Fruit fly (Drosophila melanogaster) whole organism, embryonic: ENCODE results near the gene CG32163.

Experiments
- Antp ChIP-seq: fragments of 200-800 bp; sonication (Bioruptor generic); optimal IDR thresholded peaks from 3 replicates; lab custom pipeline; 2016; ENCODE audit warnings: missing biosample characterization, missing genetic modification characterization
- CG10565 ChIP-seq: fragments of 200-800 bp; sonication (Bioruptor generic); optimal IDR thresholded peaks from 3 replicates; lab custom pipeline; 2016; ENCODE audit warnings: missing biosample characterization, mild to moderate bottlenecking, missing genetic modification characterization
- CG12104 ChIP-seq: fragments of 200-800 bp; sonication (Bioruptor generic); optimal IDR thresholded peaks from 3 replicates; lab custom pipeline; 2016; ENCODE audit warnings: missing biosample characterization, missing genetic modification characterization
- CG13894 ChIP-seq: fragments of 200-800 bp; sonication (Bioruptor generic); optimal IDR thresholded peaks from 3 replicates; lab custom pipeline; 2018; ENCODE audit warnings: missing biosample characterization, mild to moderate bottlenecking, missing genetic modification characterization, moderate library complexity
- CG15073 ChIP-seq: fragments of 200-800 bp; sonication (Bioruptor generic); optimal IDR thresholded peaks from 2 replicates; lab custom pipeline; 2016; ENCODE audit warnings: missing biosample characterization, missing genetic modification characterization
- CG1647 ChIP-seq: fragments of 200-800 bp; sonication (Bioruptor generic); optimal IDR thresholded peaks from 3 replicates; lab custom pipeline; 2016; ENCODE audit warnings: missing biosample characterization, missing genetic modification characterization
- CG17328 ChIP-seq: fragments of 200-800 bp; sonication (Bioruptor generic); IDR thresholded peaks from 2 replicates; pipeline ENCODE4 v1.3.6; 2022; ENCODE audit warnings: missing biosample characterization, missing genetic modification characterization
- CG17385 ChIP-seq: fragments of 200-800 bp; sonication (Bioruptor generic); optimal IDR thresholded peaks from 3 replicates; lab custom pipeline; 2018; ENCODE audit warnings: missing biosample characterization, mild to moderate bottlenecking, missing genetic modification characterization
- CG17802 ChIP-seq: fragments of 200-800 bp; sonication (Bioruptor generic); optimal IDR thresholded peaks from 2 replicates; lab custom pipeline; 2018; ENCODE audit warnings: missing biosample characterization, mild to moderate bottlenecking, missing genetic modification characterization, moderate library complexity
- CG2712 ChIP-seq: fragments of 200-800 bp; optimal IDR thresholded peaks from 3 replicates; lab custom pipeline; 2019; ENCODE audit warnings: missing biosample characterization, mild to moderate bottlenecking, missing genetic modification characterization, moderate library complexity
- CG31441 ChIP-seq: fragments of 200-800 bp; sonication (Bioruptor generic); IDR thresholded peaks from 2 replicates; pipeline ENCODE4 v1.3.6; 2022; ENCODE audit warnings: missing biosample characterization, missing genetic modification characterization
- CG4360 ChIP-seq: fragments of 200-800 bp; sonication (Bioruptor generic); IDR thresholded peaks from 2 replicates; pipeline ENCODE4 v1.3.6; 2022; ENCODE audit warnings: missing biosample characterization, missing genetic modification characterization
- CG4424 ChIP-seq: fragments of 200-800 bp; sonication (Bioruptor generic); optimal IDR thresholded peaks from 3 replicates; lab custom pipeline; 2016; ENCODE audit warnings: missing biosample characterization, missing genetic modification characterization
- CG4730 ChIP-seq: fragments of 200-800 bp; sonication (Bioruptor generic); IDR thresholded peaks from 2 replicates; pipeline ENCODE4 v1.3.6; 2022; ENCODE audit warnings: missing biosample characterization, missing genetic modification characterization
- CG7357 ChIP-seq: fragments of 200-800 bp; sonication (Bioruptor generic); IDR thresholded peaks from 3 replicates; pipeline ENCODE4 v1.3.6; 2022; ENCODE audit warnings: missing biosample characterization, missing genetic modification characterization
- CG7928 ChIP-seq: fragments of 200-800 bp; sonication (Bioruptor generic); optimal IDR thresholded peaks from 2 replicates; lab custom pipeline; 2017; ENCODE audit warnings: missing biosample characterization, mild to moderate bottlenecking, missing genetic modification characterization
- CG7987 ChIP-seq: fragments of 200-800 bp; sonication (Bioruptor generic); optimal IDR thresholded peaks from 2 replicates; lab custom pipeline; 2018; ENCODE audit warnings: missing biosample characterization, mild to moderate bottlenecking, missing genetic modification characterization, moderate library complexity
- CG8089 ChIP-seq: fragments of 200-800 bp; sonication (Bioruptor generic); optimal IDR thresholded peaks from 3 replicates; lab custom pipeline; 2016; ENCODE audit warnings: missing biosample characterization, missing genetic modification characterization
- CG8281 ChIP-seq: fragments of 200-800 bp; sonication (Bioruptor generic); optimal IDR thresholded peaks from 2 replicates; lab custom pipeline; 2018; ENCODE audit warnings: missing biosample characterization, mild to moderate bottlenecking, missing genetic modification characterization, moderate library complexity
- CoRest ChIP-seq: fragments of 200-800 bp; sonication (Bioruptor generic); optimal IDR thresholded peaks from 3 replicates; lab custom pipeline; 2018; ENCODE audit warnings: missing biosample characterization, mild to moderate bottlenecking, missing genetic modification characterization, moderate library complexity
- Dfd ChIP-seq, 2 experiments: fragments of >200 bp; optimal IDR thresholded peaks; 2 replicates each; lab custom pipeline; 2017; ENCODE audit warnings: missing biosample characterization in 2 of 2, missing genetic modification characterization in 2 of 2
- E2f2 ChIP-seq: fragments of 200-800 bp; sonication (Bioruptor generic); IDR thresholded peaks from 2 replicates; pipeline ENCODE4 v1.3.6; 2022; ENCODE audit warnings: missing biosample characterization, missing genetic modification characterization
- Elba2 ChIP-seq: fragments of 200-800 bp; sonication (Bioruptor generic); optimal IDR thresholded peaks from 3 replicates; lab custom pipeline; 2016; ENCODE audit warnings: missing biosample characterization, missing genetic modification characterization
- Fer2 ChIP-seq: fragments of 200-800 bp; sonication (Bioruptor generic); optimal IDR thresholded peaks from 2 replicates; lab custom pipeline; 2018; ENCODE audit warnings: missing biosample characterization, mild to moderate bottlenecking, missing genetic modification characterization, moderate library complexity
- Gug ChIP-seq: fragments of 200-800 bp; sonication (Bioruptor generic); IDR thresholded peaks from 4 replicates; pipeline ENCODE4 v1.3.6; 2022; ENCODE audit warnings: missing biosample characterization, missing genetic modification characterization
- HHEX ChIP-seq: fragments of 200-800 bp; sonication (Bioruptor generic); optimal IDR thresholded peaks from 3 replicates; lab custom pipeline; 2017; ENCODE audit warnings: missing biosample characterization, mild to moderate bottlenecking, missing genetic modification characterization, missing genetic modification reagents
- HLHmδ ChIP-seq: fragments of 200-800 bp; sonication (Bioruptor generic); optimal IDR thresholded peaks from 2 replicates; lab custom pipeline; 2018; ENCODE audit warnings: missing biosample characterization, mild to moderate bottlenecking, missing genetic modification characterization, moderate library complexity
- Hr51 ChIP-seq, 2 experiments: fragments of 200-800 bp; sonication (Bioruptor generic); optimal IDR thresholded peaks; 2 replicates in 1 of 2; 3 replicates in 1 of 2; lab custom pipeline; 2016 to 2018; ENCODE audit warnings: missing biosample characterization in 2 of 2, missing genetic modification characterization in 2 of 2, mild to moderate bottlenecking in 1 of 2, moderate library complexity in 1 of 2
- Hr78 ChIP-seq, 2 experiments: fragments of 200-800 bp in 1 of 2; fragments of >200 bp in 1 of 2; sonication (Bioruptor generic) in 1 of 2; optimal IDR thresholded peaks; 2 replicates each; lab custom pipeline; 2017 to 2019; ENCODE audit warnings: missing biosample characterization in 2 of 2, missing genetic modification characterization in 2 of 2, mild to moderate bottlenecking in 1 of 2, moderate library complexity in 1 of 2
- Neu2 ChIP-seq: fragments of 200-800 bp; sonication (Bioruptor generic); optimal IDR thresholded peaks from 3 replicates; lab custom pipeline; 2016; ENCODE audit warnings: missing biosample characterization, missing genetic modification characterization, borderline replicate concordance
- Nf-YB ChIP-seq: fragments of 200-800 bp; sonication (Bioruptor generic); optimal IDR thresholded peaks from 3 replicates; lab custom pipeline; 2019; ENCODE audit warnings: missing biosample characterization, mild to moderate bottlenecking, missing genetic modification characterization, moderate library complexity
- YL-1 ChIP-seq: fragments of 200-800 bp; sonication (Bioruptor generic); optimal IDR thresholded peaks from 3 replicates; lab custom pipeline; 2017; ENCODE audit warnings: missing biosample characterization, mild to moderate bottlenecking, missing genetic modification characterization
- amos ChIP-seq: fragments of 200-800 bp; sonication (Bioruptor generic); IDR thresholded peaks from 2 replicates; pipeline ENCODE4 v1.3.6; 2022; ENCODE audit warnings: missing biosample characterization, missing genetic modification characterization; ENCODE audit not compliant: partially characterized antibody
- ci ChIP-seq: fragments of 200-800 bp; sonication (Bioruptor generic); IDR thresholded peaks from 3 replicates; pipeline ENCODE4 v1.3.6; 2022; ENCODE audit warnings: missing biosample characterization, missing genetic modification characterization
- dmrt99B ChIP-seq: fragments of 200-800 bp; sonication (Bioruptor generic); optimal IDR thresholded peaks from 2 replicates; lab custom pipeline; 2018; ENCODE audit warnings: missing biosample characterization, mild to moderate bottlenecking, missing genetic modification characterization, moderate library complexity
- gce ChIP-seq: fragments of 200-800 bp; sonication (Bioruptor generic); IDR thresholded peaks from 3 replicates; pipeline ENCODE4 v1.3.6; 2022; ENCODE audit warnings: missing biosample characterization, missing genetic modification characterization
- gfzf ChIP-seq: fragments of 200-800 bp; sonication (Bioruptor generic); optimal IDR thresholded peaks from 2 replicates; lab custom pipeline; 2016; ENCODE audit warnings: missing biosample characterization, mild to moderate bottlenecking, missing genetic modification characterization, moderate library complexity
- gsb ChIP-seq: fragments of 200-800 bp; sonication (Bioruptor generic); IDR thresholded peaks from 2 replicates; pipeline ENCODE4 v1.3.6; 2022; ENCODE audit warnings: missing biosample characterization, missing genetic modification characterization
- ken ChIP-seq: fragments of 200-800 bp; sonication (Bioruptor generic); IDR thresholded peaks from 3 replicates; pipeline ENCODE4 v1.3.6; 2022; ENCODE audit warnings: missing biosample characterization, missing genetic modification characterization
- lbe ChIP-seq: fragments of 200-800 bp; sonication (Bioruptor generic); optimal IDR thresholded peaks from 2 replicates; lab custom pipeline; 2016; ENCODE audit warnings: missing biosample characterization, mild to moderate bottlenecking, missing genetic modification characterization
- nerfin-1 ChIP-seq: fragments of 200-800 bp; sonication (Bioruptor generic); optimal IDR thresholded peaks from 3 replicates; lab custom pipeline; 2019; ENCODE audit warnings: missing biosample characterization, mild to moderate bottlenecking, missing genetic modification characterization, moderate library complexity
- nerfin-2 ChIP-seq: fragments of 200-800 bp; sonication (Bioruptor generic); IDR thresholded peaks from 2 replicates; pipeline ENCODE4 v1.3.6; 2022; ENCODE audit warnings: missing biosample characterization, missing genetic modification characterization; ENCODE audit not compliant: partially characterized antibody
- nmo ChIP-seq: fragments of 200-800 bp; sonication (Bioruptor generic); optimal IDR thresholded peaks from 2 replicates; lab custom pipeline; 2018; ENCODE audit warnings: missing biosample characterization, mild to moderate bottlenecking, missing genetic modification characterization, moderate library complexity
- odd ChIP-seq: fragments of 200-800 bp; sonication (Bioruptor generic); optimal IDR thresholded peaks from 2 replicates; lab custom pipeline; 2017; ENCODE audit warnings: missing biosample characterization, mild to moderate bottlenecking, missing genetic modification characterization
- pfk ChIP-seq: fragments of 200-800 bp; sonication (Bioruptor generic); optimal IDR thresholded peaks from 2 replicates; lab custom pipeline; 2018; ENCODE audit warnings: missing biosample characterization, mild to moderate bottlenecking, missing genetic modification characterization, moderate library complexity
- tin ChIP-seq: fragments of 200-800 bp; sonication (Bioruptor generic); optimal IDR thresholded peaks from 3 replicates; lab custom pipeline; 2016; ENCODE audit warnings: missing biosample characterization, missing genetic modification characterization
- zen ChIP-seq: fragments of 200-800 bp; sonication (Bioruptor generic); optimal IDR thresholded peaks from 3 replicates; lab custom pipeline; 2018; ENCODE audit warnings: missing biosample characterization, mild to moderate bottlenecking, missing genetic modification characterization, moderate library complexity
- zfh1 ChIP-seq: fragments of 200-800 bp; sonication (Bioruptor generic); IDR thresholded peaks from 3 replicates; pipeline ENCODE4 v1.3.6; 2022; ENCODE audit warnings: missing biosample characterization, missing genetic modification characterization

The CG32163 gene

dm6 chr3L:16610201-16610600, 23.2 kb downstream of the CG32163 start, which contains the start of gene Prosbeta6 (continued):
- TF ChIP-seq E2f2 (GFP tag; lab: Robert Waterston, UW): peak; percentile 48
- TF ChIP-seq, all 482 proteins: peak for 43

dm6 chr3L:16612152-16612551, 25.2 kb downstream of the CG32163 start, which contains the start of gene CG4101:
Gene CG4101, plus strand, starts transcription at chr3L:16612486.
- TF ChIP-seq zfh1 (GFP tag; lab: Robert Waterston, UW): peak; percentile 76
- peak; percentile 53 for TF ChIP-seq CG7987 (GFP tag; lab: Kevin White, UChicago)
- TF ChIP-seq CG8281 (tag; lab: Kevin White, UChicago): peak; percentile 37
- no peak for TF ChIP-seq nerfin-2 (GFP tag; lab: Robert Waterston, UW)
- peak; percentile 39 for TF ChIP-seq Nf-YB (GFP tag; lab: Kevin White, UChicago)
- peak; percentile 88 for TF ChIP-seq nmo (GFP tag; lab: Kevin White, UChicago)
- peak; percentile 54 for TF ChIP-seq HHEX
- TF ChIP-seq dmrt99B (tag; lab: Kevin White, UChicago): peak; percentile 72
- peak; percentile 88 for TF ChIP-seq CG7928 (GFP tag; lab: Kevin White, UChicago)
- peak; percentile 55 for TF ChIP-seq CG1647 (GFP tag; lab: Kevin White, UChicago)
- peak; percentile 85 for TF ChIP-seq CoRest (tag; lab: Kevin White, UChicago)
- TF ChIP-seq lbe: peak; percentile 78
- TF ChIP-seq Hr51 (GFP tag; optimal IDR thresholded peaks at IDR 0.05; lab: Kevin White, UChicago): peak; percentile 76 to 78
- TF ChIP-seq CG13894 (tag; lab: Kevin White, UChicago): peak; percentile 90
- TF ChIP-seq gfzf (GFP tag; lab: Kevin White, UChicago): peak; percentile 72
- TF ChIP-seq CG31441: peak; percentile 65
- no peak for TF ChIP-seq Hr78 (GFP tag; optimal IDR thresholded peaks at IDR 0.05; lab: Kevin White, UChicago)
- peak; percentile 72 for TF ChIP-seq CG4424 (GFP tag; lab: Kevin White, UChicago)
- TF ChIP-seq CG15073 (GFP tag; lab: Kevin White, UChicago): no peak
- TF ChIP-seq ci (GFP tag; lab: Robert Waterston, UW): peak; percentile 82; the same call in 2 of the 3 replicates
- TF ChIP-seq Fer2 (tag; lab: Kevin White, UChicago): peak; percentile 65
- TF ChIP-seq gce (GFP tag; lab: Robert Waterston, UW): peak; percentile 43; the same call in 1 of the 3 replicates
- TF ChIP-seq YL-1 (GFP tag; lab: Kevin White, UChicago): peak; percentile 79
- peak; percentile 76 for TF ChIP-seq amos (GFP tag; lab: Robert Waterston, UW)
- TF ChIP-seq HLHmδ (GFP tag; lab: Kevin White, UChicago): no peak
- peak; percentile 76 for TF ChIP-seq tin
- TF ChIP-seq odd (GFP tag; lab: Kevin White, UChicago): peak; percentile 62
- peak; percentile 22 for TF ChIP-seq CG8089 (GFP tag; lab: Kevin White, UChicago)
- TF ChIP-seq Antp (GFP tag; lab: Kevin White, UChicago): peak; percentile 68
- TF ChIP-seq ken (GFP tag; lab: Robert Waterston, UW): peak; percentile 82
- TF ChIP-seq CG17328 (GFP tag; lab: Robert Waterston, UW): peak; percentile 69
- peak; percentile 73; the same call in 2 of the 4 replicates for TF ChIP-seq Gug (GFP tag; lab: Robert Waterston, UW)
- 0 out of 3 replicates have a peak, but pooled peaks have one; percentile 30 for TF ChIP-seq CG7357 (GFP tag; lab: Robert Waterston, UW)
- TF ChIP-seq CG4730 (GFP tag; lab: Robert Waterston, UW): peak; percentile 62
- no peak for TF ChIP-seq Dfd (GFP tag; optimal IDR thresholded peaks at IDR 0.05; lab: Kevin White, UChicago)
- TF ChIP-seq CG2712 (tag; lab: Kevin White, UChicago): peak; percentile 87
- peak; percentile 74 for TF ChIP-seq CG12104 (GFP tag; lab: Kevin White, UChicago)
- peak; percentile 50 for TF ChIP-seq CG17802 (tag; lab: Kevin White, UChicago)
- TF ChIP-seq Elba2 (GFP tag; lab: Kevin White, UChicago): peak; percentile 34
- no peak for TF ChIP-seq Neu2 (GFP tag; lab: Kevin White, UChicago)
- peak; percentile 62 for TF ChIP-seq CG17385 (GFP tag; lab: Kevin White, UChicago)
- peak; percentile 68 for TF ChIP-seq nerfin-1
- peak; percentile 71 for TF ChIP-seq zen
- TF ChIP-seq gsb (GFP tag; lab: Robert Waterston, UW): no peak
- TF ChIP-seq CG4360 (GFP tag; lab: Robert Waterston, UW): peak; percentile 50
- peak; percentile 42 for TF ChIP-seq CG10565 (GFP tag; lab: Kevin White, UChicago)
- TF ChIP-seq pfk (GFP tag; lab: Kevin White, UChicago): no peak
